Fruit fly (Drosophila melanogaster) whole organism, adult: ENCODE measurements around the gene Dsor1.

ENCODE experiments used
- CG11617 ChIP-seq: fragments of 200-800 bp; sonication (Bioruptor generic); optimal IDR thresholded peaks from 2 replicates; lab custom pipeline; 2017; ENCODE audit warnings: mild to moderate bottlenecking, missing biosample characterization, missing genetic modification reagents, missing genetic modification characterization
- CG12768 ChIP-seq: fragments of 200-800 bp; sonication (Bioruptor generic); optimal IDR thresholded peaks from 2 replicates; lab custom pipeline; 2017; ENCODE audit warnings: missing biosample characterization, missing genetic modification characterization, mild to moderate bottlenecking, moderate library complexity, missing genetic modification reagents
- CG14711 ChIP-seq: fragments of 200-800 bp; sonication (Bioruptor generic); optimal IDR thresholded peaks from 2 replicates; lab custom pipeline; 2018; ENCODE audit warnings: missing biosample characterization, mild to moderate bottlenecking, missing genetic modification characterization, moderate library complexity
- CG33017 ChIP-seq: fragments of 200-800 bp; sonication (Bioruptor generic); optimal IDR thresholded peaks from 2 replicates; lab custom pipeline; 2018; ENCODE audit warnings: missing biosample characterization, mild to moderate bottlenecking, missing genetic modification characterization, moderate library complexity
- CG5204 ChIP-seq: fragments of 200-800 bp; sonication (Bioruptor generic); optimal IDR thresholded peaks from 2 replicates; lab custom pipeline; 2016; ENCODE audit warnings: missing biosample characterization, missing genetic modification characterization
- CG7101 ChIP-seq: fragments of 200-800 bp; sonication (Bioruptor generic); optimal IDR thresholded peaks from 2 replicates; lab custom pipeline; 2018; ENCODE audit warnings: missing biosample characterization, mild to moderate bottlenecking, missing genetic modification characterization, moderate library complexity
- Crg-1 ChIP-seq: fragments of 200-800 bp; sonication (Bioruptor generic); optimal IDR thresholded peaks from 2 replicates; lab custom pipeline; 2016; ENCODE audit warnings: missing biosample characterization, missing genetic modification characterization
- cic ChIP-seq: fragments of 200-800 bp; sonication (Bioruptor generic); optimal IDR thresholded peaks from 2 replicates; lab custom pipeline; 2017; ENCODE audit warnings: missing biosample characterization, mild to moderate bottlenecking, missing genetic modification characterization, moderate library complexity
- cnc ChIP-seq, 2 experiments: fragments of >200 bp; optimal IDR thresholded peaks; 2 replicates each; lab custom pipeline; 2017
- kay ChIP-seq: fragments of 200-800 bp; sonication (Bioruptor generic); peaks from one replicate; lab custom pipeline; 2016; ENCODE audit warnings: missing biosample characterization, missing genetic modification characterization, borderline replicate concordance
- ovo ChIP-seq: fragments of 200-800 bp; sonication (Bioruptor generic); optimal IDR thresholded peaks from 2 replicates; lab custom pipeline; 2016; ENCODE audit warnings: missing biosample characterization, missing genetic modification characterization
- pad ChIP-seq: fragments of 200-800 bp; sonication (Bioruptor generic); optimal IDR thresholded peaks from 3 replicates; lab custom pipeline; 2017; ENCODE audit warnings: missing biosample characterization, missing genetic modification characterization, mild to moderate bottlenecking, moderate library complexity, missing genetic modification reagents
- tj ChIP-seq: fragments of 200-800 bp; sonication (Bioruptor generic); optimal IDR thresholded peaks from 3 replicates; lab custom pipeline; 2017; ENCODE audit warnings: missing biosample characterization, mild to moderate bottlenecking, missing genetic modification characterization, moderate library complexity
- toe ChIP-seq: fragments of 200-800 bp; sonication (Bioruptor generic); optimal IDR thresholded peaks from 2 replicates; lab custom pipeline; 2016; ENCODE audit warnings: missing biosample characterization, missing genetic modification characterization

dm6 chrX:9250161-9250831 lies 3.2 kb downstream of the Dsor1 start, which contains the start of gene CG17754:
- TF ChIP-seq cic (GFP tag; lab: Kevin White, UChicago): no peak
- TF ChIP-seq ovo (GFP tag; lab: Kevin White, UChicago): peak; percentile 4
- no peak for TF ChIP-seq kay (GFP tag; lab: Kevin White, UChicago)
- TF ChIP-seq CG12768 (GFP tag; lab: Kevin White, UChicago): no peak
- peak; percentile 30 for TF ChIP-seq tj (GFP tag; lab: Kevin White, UChicago)
- TF ChIP-seq toe (GFP tag; lab: Kevin White, UChicago): no peak
- no peak for TF ChIP-seq CG5204 (GFP tag; lab: Kevin White, UChicago)
- TF ChIP-seq CG33017 (tag; lab: Kevin White, UChicago): no peak
- no peak for TF ChIP-seq pad (GFP tag; lab: Kevin White, UChicago)
- TF ChIP-seq CG11617 (GFP tag; lab: Kevin White, UChicago): peak; percentile 2
- no peak for TF ChIP-seq cnc (optimal IDR thresholded peaks at IDR 0.05; lab: Kevin White, UChicago)
- TF ChIP-seq Crg-1 (GFP tag; lab: Kevin White, UChicago): no peak
- TF ChIP-seq CG7101 (tag; lab: Kevin White, UChicago): peak; percentile 11
- TF ChIP-seq CG14711 (tag; lab: Kevin White, UChicago): no peak
